Worm (Caenorhabditis elegans) whole organism, L1 larva: Measurements from ENCODE around the gene ant-1.4.

Experiments used
- ces-1 ChIP-seq: fragments of 150-350 bp; optimal IDR thresholded peaks from 2 replicates; lab custom pipeline; 2014; ENCODE audit warnings: missing biosample characterization, missing genetic modification reagents, missing genetic modification characterization
- efl-1 ChIP-seq, 4 experiments: fragments of 150-350 bp; optimal IDR thresholded peaks in 3 of 4; peaks in 1 of 4; 1 replicate in 1 of 4; 2 replicates in 3 of 4; lab custom pipeline; 2014; ENCODE audit warnings: missing biosample characterization in 2 of 4, missing genetic modification characterization in 2 of 4, missing genetic modification reagents in 2 of 4
- fkh-10 ChIP-seq: sonication (generic microtip); optimal IDR thresholded peaks from 2 replicates; lab custom pipeline; 2017; ENCODE audit warnings: missing biosample characterization, missing genetic modification reagents, missing genetic modification characterization
- fkh-4 ChIP-seq: sonication (generic microtip); optimal IDR thresholded peaks from 2 replicates; lab custom pipeline; 2016; ENCODE audit warnings: missing compliant biosample characterization, missing genetic modification characterization, borderline replicate concordance
- fkh-8 ChIP-seq: sonication (generic microtip); optimal IDR thresholded peaks from 2 replicates; lab custom pipeline; 2016; ENCODE audit warnings: mild to moderate bottlenecking, missing genetic modification characterization, missing compliant biosample characterization
- hpl-2 ChIP-seq: fragments of 150-350 bp; optimal IDR thresholded peaks from 2 replicates; lab custom pipeline; 2014; ENCODE audit warnings: missing biosample characterization, missing genetic modification reagents, missing genetic modification characterization
- mdl-1 ChIP-seq, 2 experiments: fragments of 150-350 bp; optimal IDR thresholded peaks; 2 replicates each; lab custom pipeline; 2014 to 2017; ENCODE audit warnings: missing biosample characterization in 2 of 2, missing genetic modification characterization in 2 of 2, inconsistent platforms in 1 of 2
- mep-1 ChIP-seq: fragments of 150-350 bp; optimal IDR thresholded peaks from 2 replicates; lab custom pipeline; 2014; ENCODE audit warnings: missing biosample characterization, missing genetic modification characterization
- nhr-76 ChIP-seq: sonication (generic microtip); optimal IDR thresholded peaks from 2 replicates; lab custom pipeline; 2017; ENCODE audit warnings: missing biosample characterization, missing genetic modification characterization

- TF ChIP-seq mep-1 (tag; lab: Kevin White, UChicago), result no peak
- TF ChIP-seq ces-1 (GFP tag; lab: Kevin White, UChicago), result no peak
- no peak for TF ChIP-seq mdl-1 (tag; optimal IDR thresholded peaks at IDR 0.05; lab: Kevin White, UChicago)
- no peak for TF ChIP-seq fkh-10 (GFP tag; lab: Kevin White, UChicago)
- no peak for TF ChIP-seq efl-1 (optimal IDR thresholded peaks at IDR 0.05; lab: Kevin White, UChicago)
- TF ChIP-seq efl-1 (GFP tag; optimal IDR thresholded peaks at IDR 0.05 in 1 of 2; lab: Kevin White, UChicago), result no peak
- TF ChIP-seq fkh-8, result no peak
- TF ChIP-seq fkh-4 (tag; lab: Kevin White, UChicago), result no peak
- TF ChIP-seq hpl-2, result no peak
- TF ChIP-seq nhr-76 (tag; lab: Kevin White, UChicago), result no peak
These were observed 12.4 kb upstream of the ant-1.4 start, which contains the start of gene oat-1 for ce11 chrIV:8472493-8472892.
